Worm (Caenorhabditis elegans): Measurements from ENCODE around the gene mrps-21.

DNA sequence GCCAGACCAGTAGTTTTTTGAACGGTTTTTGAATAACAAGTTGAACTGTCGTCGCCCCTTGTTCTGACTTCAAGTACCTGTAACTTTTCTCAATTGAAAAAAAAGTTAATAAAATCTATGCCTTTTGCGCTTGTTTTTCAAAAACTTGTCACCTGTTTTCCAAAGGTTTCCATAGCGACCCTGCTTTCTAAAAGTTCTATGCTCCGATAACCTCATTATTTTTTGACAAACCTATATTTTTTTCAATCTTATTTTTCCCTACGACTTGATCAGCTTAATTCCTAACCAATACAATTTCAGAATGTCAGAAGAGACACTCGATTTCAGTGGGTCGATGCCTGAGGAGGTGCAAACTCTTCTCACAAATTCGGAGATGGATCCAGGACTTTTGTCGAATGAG, 11.9 kb downstream of the mrps-21 start, which contains the start of gene F29B9.8:
- TF ChIP-seq ama-1 (optimal IDR thresholded peaks at IDR 0.05): no peak
- TF ChIP-seq ama-1 (GFP tag; optimal IDR thresholded peaks at IDR 0.05): no peak
- TF ChIP-seq Y95B8A.8 (GFP tag; IDR thresholded peaks at IDR 0.05): no peak
- no peak for TF ChIP-seq ztf-22 (GFP tag; optimal IDR thresholded peaks at IDR 0.05)
- no peak for TF ChIP-seq F57C9.4 (tag; optimal IDR thresholded peaks at IDR 0.05)
- no peak for TF ChIP-seq nhr-90 (tag; optimal IDR thresholded peaks at IDR 0.05)
- no peak for TF ChIP-seq ets-4 (GFP tag; optimal IDR thresholded peaks at IDR 0.05)
- TF ChIP-seq snpc-4 (GFP tag; optimal IDR thresholded peaks at IDR 0.05): no peak
- no peak for TF ChIP-seq snpc-4 (tag; optimal IDR thresholded peaks at IDR 0.05)
- no peak for TF ChIP-seq atf-7 (tag; optimal IDR thresholded peaks at IDR 0.05)
